Worm (Caenorhabditis elegans) whole organism, L1 larva: ENCODE data around the gene npr-43.

Source experiments
- C04F5.9 ChIP-seq: sonication (generic microtip); optimal IDR thresholded peaks from 2 replicates; lab custom pipeline; 2016; ENCODE audit warnings: missing genetic modification characterization, missing compliant biosample characterization
- C16A3.4 ChIP-seq: fragments of 150-350 bp; optimal IDR thresholded peaks from 2 replicates; lab custom pipeline; 2014; ENCODE audit warnings: missing biosample characterization, missing genetic modification characterization
- C34B4.2 ChIP-seq: sonication (generic microtip); optimal IDR thresholded peaks from 2 replicates; lab custom pipeline; 2017; ENCODE audit warnings: mild to moderate bottlenecking, missing genetic modification characterization, missing compliant biosample characterization
- F16B12.6 ChIP-seq: fragments of 150-350 bp; optimal IDR thresholded peaks from 2 replicates; lab custom pipeline; 2014; ENCODE audit warnings: missing biosample characterization, missing genetic modification characterization
- Y116A8C.19 ChIP-seq: sonication (generic microtip); optimal IDR thresholded peaks from 2 replicates; lab custom pipeline; 2016; ENCODE audit warnings: missing compliant biosample characterization, missing genetic modification characterization, borderline replicate concordance
- aha-1 ChIP-seq: fragments of 150-350 bp; optimal IDR thresholded peaks from 2 replicates; lab custom pipeline; 2014; ENCODE audit warnings: missing biosample characterization, missing genetic modification characterization
- aly-2 ChIP-seq: fragments of 150-350 bp; optimal IDR thresholded peaks from 2 replicates; lab custom pipeline; 2014; ENCODE audit warnings: missing biosample characterization, missing genetic modification characterization
- ama-1 ChIP-seq: fragments of 150-350 bp; optimal IDR thresholded peaks from 2 replicates; lab custom pipeline; 2014
- ceh-63 ChIP-seq: fragments of 200-800 bp; sonication (Bioruptor generic); optimal IDR thresholded peaks from 2 replicates; lab custom pipeline; 2018; ENCODE audit warnings: mild to moderate bottlenecking, missing genetic modification characterization, missing compliant biosample characterization
- ceh-88 ChIP-seq: fragments of 200-800 bp; sonication (Bioruptor generic); IDR thresholded peaks from 2 replicates; pipeline ENCODE4 v1.3.6; 2022; ENCODE audit warnings: missing genetic modification characterization, missing compliant biosample characterization
- ces-1 ChIP-seq: fragments of 150-350 bp; optimal IDR thresholded peaks from 2 replicates; lab custom pipeline; 2014; ENCODE audit warnings: missing biosample characterization, missing genetic modification reagents, missing genetic modification characterization
- dsc-1 ChIP-seq: sonication (generic microtip); optimal IDR thresholded peaks from 2 replicates; lab custom pipeline; 2016; ENCODE audit warnings: mild to moderate bottlenecking, missing genetic modification characterization, missing compliant biosample characterization
- efl-3 ChIP-seq: fragments of 200-800 bp; sonication (Bioruptor generic); optimal IDR thresholded peaks from 2 replicates; lab custom pipeline; 2018; ENCODE audit warnings: mild to moderate bottlenecking, missing genetic modification characterization, missing compliant biosample characterization
- egl-13 ChIP-seq: sonication (generic microtip); optimal IDR thresholded peaks from 2 replicates; lab custom pipeline; 2016; ENCODE audit warnings: missing genotype, missing genetic modification reagents, missing genetic modification characterization, missing compliant biosample characterization
- egl-27 ChIP-seq, 2 experiments: fragments of 150-350 bp in 1 of 2; sonication (generic microtip); optimal IDR thresholded peaks; 3 replicates each; lab custom pipeline; 2017 to 2018; ENCODE audit warnings: missing biosample characterization in 2 of 2, missing genetic modification characterization in 2 of 2, missing genetic modification reagents in 2 of 2
- elt-3 ChIP-seq, 6 experiments: fragments of 150-350 bp in 1 of 6; sonication (generic microtip); optimal IDR thresholded peaks; 2 replicates each; lab custom pipeline; 2017 to 2018; ENCODE audit warnings: missing biosample characterization in 6 of 6, missing genetic modification characterization in 6 of 6, inconsistent platforms in 1 of 6
- fkh-4 ChIP-seq: sonication (generic microtip); optimal IDR thresholded peaks from 2 replicates; lab custom pipeline; 2016; ENCODE audit warnings: missing compliant biosample characterization, missing genetic modification characterization, borderline replicate concordance
- fos-1 ChIP-seq: fragments of 150-350 bp; optimal IDR thresholded peaks from 2 replicates; lab custom pipeline; 2014; ENCODE audit warnings: missing biosample characterization, missing genetic modification characterization
- grh-1 ChIP-seq: fragments of 200-800 bp; sonication (Bioruptor generic); IDR thresholded peaks from 2 replicates; pipeline ENCODE4 v1.3.6; 2022; ENCODE audit warnings: missing genetic modification reagents, missing genetic modification characterization, missing compliant biosample characterization
- hpl-2 ChIP-seq: fragments of 150-350 bp; optimal IDR thresholded peaks from 2 replicates; lab custom pipeline; 2014; ENCODE audit warnings: missing biosample characterization, missing genetic modification reagents, missing genetic modification characterization
- irx-1 ChIP-seq: sonication (generic microtip); optimal IDR thresholded peaks from 2 replicates; lab custom pipeline; 2016; ENCODE audit warnings: missing genetic modification characterization, missing compliant biosample characterization
- isw-1 ChIP-seq: fragments of 200-800 bp; sonication (Bioruptor generic); IDR thresholded peaks from 2 replicates; pipeline ENCODE4 v1.3.6; 2022; ENCODE audit warnings: missing genetic modification characterization, missing compliant biosample characterization
- lin-35 ChIP-seq, 2 experiments: fragments of 150-350 bp; optimal IDR thresholded peaks; 2 replicates each; lab custom pipeline; 2014; ENCODE audit warnings: missing biosample characterization in 2 of 2, missing genetic modification characterization in 2 of 2, missing genetic modification reagents in 2 of 2
- lin-39 ChIP-seq: fragments of 150-350 bp; optimal IDR thresholded peaks from 2 replicates; lab custom pipeline; 2014; ENCODE audit warnings: missing biosample characterization, missing genetic modification reagents, missing genetic modification characterization
- lsy-2 ChIP-seq, 2 experiments: fragments of 150-350 bp; optimal IDR thresholded peaks; 2 replicates each; lab custom pipeline; 2014; ENCODE audit warnings: missing biosample characterization in 2 of 2, missing genetic modification characterization in 2 of 2
- mab-9 ChIP-seq: fragments of 200-800 bp; sonication (Bioruptor generic); IDR thresholded peaks from 2 replicates; pipeline ENCODE4 v1.3.6; 2022; ENCODE audit warnings: missing genetic modification reagents, missing genetic modification characterization, missing compliant biosample characterization
- mdl-1 ChIP-seq, 2 experiments: fragments of 150-350 bp; optimal IDR thresholded peaks; 2 replicates each; lab custom pipeline; 2014 to 2017; ENCODE audit warnings: missing biosample characterization in 2 of 2, missing genetic modification characterization in 2 of 2, inconsistent platforms in 1 of 2
- nhr-12 ChIP-seq: sonication (generic microtip); optimal IDR thresholded peaks from 2 replicates; lab custom pipeline; 2017; ENCODE audit warnings: missing biosample characterization, missing genetic modification characterization
- nhr-19 ChIP-seq: fragments of 200-800 bp; sonication (Bioruptor generic); conservative IDR thresholded peaks from 2 replicates; pipeline ENCODE4 v1.3.6; 2022; ENCODE audit warnings: missing genetic modification characterization, missing compliant biosample characterization
- nhr-28 ChIP-seq: fragments of 150-350 bp; optimal IDR thresholded peaks from 2 replicates; lab custom pipeline; 2014; ENCODE audit warnings: missing biosample characterization, missing genetic modification characterization
- nhr-71 ChIP-seq: sonication (generic microtip); optimal IDR thresholded peaks from 2 replicates; lab custom pipeline; 2016; ENCODE audit warnings: mild to moderate bottlenecking, missing genetic modification characterization, moderate library complexity, missing compliant biosample characterization
- nhr-76 ChIP-seq: sonication (generic microtip); optimal IDR thresholded peaks from 2 replicates; lab custom pipeline; 2017; ENCODE audit warnings: missing biosample characterization, missing genetic modification characterization
- nhr-77 ChIP-seq: fragments of 150-350 bp; optimal IDR thresholded peaks from 2 replicates; lab custom pipeline; 2014; ENCODE audit warnings: missing biosample characterization, missing genetic modification characterization
- nhr-85 ChIP-seq: sonication (generic microtip); peaks from one replicate; lab custom pipeline; 2016; ENCODE audit warnings: missing genetic modification characterization, inconsistent platforms, missing compliant biosample characterization
- nhr-90 ChIP-seq: sonication (generic microtip); optimal IDR thresholded peaks from 2 replicates; lab custom pipeline; 2016; ENCODE audit warnings: mild to moderate bottlenecking, missing genetic modification characterization, missing compliant biosample characterization; ENCODE audit not compliant: poor library complexity
- pax-3 ChIP-seq: fragments of 200-800 bp; sonication (Bioruptor generic); optimal IDR thresholded peaks from 2 replicates; lab custom pipeline; 2018; ENCODE audit warnings: mild to moderate bottlenecking, missing genetic modification characterization, moderate library complexity, missing compliant biosample characterization
- rnt-1 ChIP-seq: sonication (generic microtip); optimal IDR thresholded peaks from 2 replicates; lab custom pipeline; 2016; ENCODE audit warnings: mild to moderate bottlenecking, missing genetic modification characterization, moderate library complexity, missing compliant biosample characterization
- skn-1 ChIP-seq: fragments of 150-350 bp; optimal IDR thresholded peaks from 2 replicates; lab custom pipeline; 2014; ENCODE audit warnings: missing biosample characterization, missing genetic modification characterization
- snpc-4 ChIP-seq: fragments of 150-350 bp; optimal IDR thresholded peaks from 2 replicates; lab custom pipeline; 2014; ENCODE audit warnings: missing biosample characterization, missing genetic modification characterization
- snu-23 ChIP-seq: sonication (generic microtip); optimal IDR thresholded peaks from 2 replicates; lab custom pipeline; 2016; ENCODE audit warnings: missing genetic modification characterization, missing compliant biosample characterization
- sox-4 ChIP-seq: sonication (generic microtip); optimal IDR thresholded peaks from 2 replicates; lab custom pipeline; 2016; ENCODE audit warnings: missing genetic modification characterization, missing compliant biosample characterization
- tbx-2 ChIP-seq: sonication (generic microtip); optimal IDR thresholded peaks from 2 replicates; lab custom pipeline; 2016; ENCODE audit warnings: missing genetic modification characterization, missing compliant biosample characterization
- unc-130 ChIP-seq: fragments of 150-350 bp; optimal IDR thresholded peaks from 2 replicates; lab custom pipeline; 2017; ENCODE audit warnings: missing biosample characterization, missing genetic modification characterization, inconsistent platforms
- unc-30 ChIP-seq: sonication (generic microtip); optimal IDR thresholded peaks from 2 replicates; lab custom pipeline; 2017; ENCODE audit warnings: missing biosample characterization, missing genetic modification characterization
- unc-62 ChIP-seq: fragments of 150-350 bp; optimal IDR thresholded peaks from 2 replicates; lab custom pipeline; 2014; ENCODE audit warnings: missing biosample characterization, missing genetic modification reagents, missing genetic modification characterization
- zag-1 ChIP-seq: fragments of 150-350 bp; optimal IDR thresholded peaks from 2 replicates; lab custom pipeline; 2014; ENCODE audit warnings: missing biosample characterization, missing genetic modification characterization
- zip-4 ChIP-seq: fragments of 200-800 bp; sonication (Bioruptor generic); optimal IDR thresholded peaks from 2 replicates; lab custom pipeline; 2018; ENCODE audit warnings: mild to moderate bottlenecking, missing genetic modification characterization, moderate library complexity, missing compliant biosample characterization
- ztf-11 ChIP-seq, 2 experiments: sonication (generic microtip); optimal IDR thresholded peaks; 2 replicates each; lab custom pipeline; 2016 to 2017; ENCODE audit warnings: missing genetic modification characterization in 2 of 2, missing biosample characterization in 1 of 2, missing compliant biosample characterization in 1 of 2

The npr-43 gene

DNA sequence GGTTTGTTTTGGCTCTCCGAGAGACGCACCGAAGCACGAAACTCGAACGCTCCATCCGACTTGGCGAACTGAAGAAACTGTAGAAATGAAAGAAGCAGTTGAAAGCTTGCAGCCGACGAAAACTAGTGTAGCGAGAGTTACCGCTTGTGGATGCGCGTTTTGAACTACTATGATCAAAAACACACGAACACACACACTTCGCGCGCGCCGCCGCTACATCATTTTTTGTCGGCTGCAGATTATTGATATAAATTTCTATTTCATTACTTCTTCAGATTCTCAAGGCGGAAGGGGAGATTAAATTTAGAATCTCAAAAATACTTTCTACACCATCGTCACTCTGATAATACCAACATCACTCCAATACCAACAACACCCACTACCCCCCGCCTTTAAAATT is 16.9 kb downstream of the npr-43 start:
- no peak for TF ChIP-seq nhr-77 (tag; lab: Kevin White, UChicago)
- TF ChIP-seq C34B4.2 = no peak
- TF ChIP-seq pax-3 (tag; lab: Kevin White, UChicago) = no peak
- no peak for TF ChIP-seq aha-1 (tag; lab: Kevin White, UChicago)
- TF ChIP-seq efl-3 = no peak
- TF ChIP-seq lin-35 (GFP tag; optimal IDR thresholded peaks at IDR 0.05; lab: Kevin White, UChicago) = no peak
- no peak for TF ChIP-seq unc-30
- TF ChIP-seq aly-2 = no peak
- no peak for TF ChIP-seq fos-1
- TF ChIP-seq dsc-1 (tag; lab: Kevin White, UChicago) = no peak
- no peak for TF ChIP-seq egl-13 (tag; lab: Kevin White, UChicago)
- no peak for TF ChIP-seq unc-62

DNA sequence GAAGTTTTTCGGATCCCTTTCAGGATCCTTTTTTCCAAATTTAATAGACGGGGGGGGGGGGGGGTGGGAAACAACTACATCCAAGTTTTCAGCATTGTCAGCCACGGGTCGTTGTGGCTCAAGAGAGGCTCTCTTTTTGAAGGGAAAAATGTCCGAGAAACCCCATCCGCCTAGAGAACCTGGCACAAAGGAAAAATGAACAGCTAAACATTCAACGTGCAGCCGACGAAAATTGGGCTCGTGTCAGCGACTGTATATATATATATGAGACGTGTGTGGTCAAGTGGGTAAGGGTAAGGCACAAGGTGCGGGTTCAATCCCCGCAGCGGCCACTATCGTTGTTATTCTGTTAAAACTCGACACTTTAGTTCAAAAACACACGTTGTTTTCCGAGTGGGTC is 20.3 kb downstream of the npr-43 start, which contains the start of gene Y49A3A.4:
Gene Y49A3A.4, minus strand, starts transcription at position 314 of the 400 bp plus-strand sequence.
- TF ChIP-seq nhr-85 (tag; lab: Kevin White, UChicago) (peak; percentile 13), grh-1 (GFP tag; lab: Robert Waterston, UW) (0 out of 2 replicates have a peak, but pooled peaks have one; percentile 9), tbx-2 (tag; lab: Kevin White, UChicago) (no peak), sox-4 (tag; lab: Kevin White, UChicago) (no peak), mdl-1 (tag; optimal IDR thresholded peaks at IDR 0.05; lab: Kevin White, UChicago) (no peak), rnt-1 (tag; lab: Kevin White, UChicago) (peak; percentile 29), irx-1 (no peak), skn-1 (tag; lab: Kevin White, UChicago) (no peak), nhr-90 (tag; lab: Kevin White, UChicago) (peak; percentile 34), nhr-71 (tag; lab: Kevin White, UChicago) (peak; percentile 13), nhr-19 (GFP tag; lab: Robert Waterston, UW) (peak; percentile 32; the same call in 1 of the 2 replicates), snpc-4 (peak; percentile 86), mab-9 (GFP tag; lab: Robert Waterston, UW) (no peak)

DNA sequence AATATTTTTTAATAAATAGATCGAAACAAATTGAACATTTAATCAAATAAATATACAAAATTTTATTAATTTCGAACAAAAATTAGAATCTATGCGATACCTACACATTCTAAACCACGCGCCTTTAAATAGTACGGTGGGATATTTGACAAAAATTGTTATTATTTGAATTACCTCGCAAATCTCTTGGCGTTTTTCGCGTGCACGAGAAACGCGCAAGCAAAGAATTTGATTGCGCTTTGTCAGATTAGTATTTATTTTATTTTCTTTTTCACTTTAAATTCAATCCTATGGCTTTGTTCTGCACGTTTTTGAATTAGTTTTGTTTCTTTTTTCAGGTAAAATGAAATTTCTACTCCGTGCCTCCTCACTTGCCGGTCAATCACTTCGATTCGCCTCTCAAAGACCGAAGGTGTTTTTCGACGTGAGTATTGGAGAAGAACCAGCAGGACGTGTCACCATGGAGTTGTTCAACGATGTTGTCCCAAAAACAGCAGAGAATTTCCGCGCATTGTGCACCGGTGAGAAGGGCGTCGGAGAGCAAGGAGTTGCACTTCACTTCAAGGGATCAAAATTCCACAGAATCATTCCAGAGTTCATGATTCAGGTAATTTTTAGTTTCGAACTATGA is 23.0 kb downstream of the npr-43 start, which contains the start of gene cyn-1:
Gene cyn-1, plus strand, starts transcription at position 339 of the 631 bp plus-strand sequence.
- TF ChIP-seq aly-2 = peak; percentile 91
- TF ChIP-seq C04F5.9 = peak; percentile 63
- no peak for TF ChIP-seq ceh-63 (GFP tag; lab: Kevin White, UChicago)
- TF ChIP-seq nhr-90 (tag; lab: Kevin White, UChicago) = peak; percentile 88
- peak; percentile 54 for TF ChIP-seq ceh-88 (GFP tag; lab: Robert Waterston, UW)
- no peak for TF ChIP-seq nhr-12 (tag; lab: Kevin White, UChicago)
- TF ChIP-seq F16B12.6 (tag; lab: Kevin White, UChicago) = peak; percentile 58
- TF ChIP-seq nhr-77 (tag; lab: Kevin White, UChicago) = peak; percentile 71
- peak; percentile 88 for TF ChIP-seq C16A3.4
- TF ChIP-seq C34B4.2 = no peak
- peak; percentile 83 for TF ChIP-seq unc-130 (tag; lab: Kevin White, UChicago)
- TF ChIP-seq zip-4 = peak; percentile 67
- no peak for TF ChIP-seq hpl-2 (GFP tag; lab: Kevin White, UChicago)
- TF ChIP-seq nhr-28 = no peak
- TF ChIP-seq isw-1 (GFP tag; lab: Robert Waterston, UW) = peak; percentile 77
- TF ChIP-seq ces-1 (GFP tag; lab: Kevin White, UChicago) = no peak
- TF ChIP-seq ztf-11 (tag; optimal IDR thresholded peaks at IDR 0.05; lab: Kevin White, UChicago) = peak in 1 of 2 experiments; percentile 69
- peak; percentile 92 for TF ChIP-seq lsy-2 (tag; optimal IDR thresholded peaks at IDR 0.05; lab: Kevin White, UChicago)
- peak; percentile 71 for TF ChIP-seq fos-1
- peak; percentile 66 for TF ChIP-seq ama-1 (lab: Kevin White, UChicago)
- no peak for TF ChIP-seq nhr-76 (tag; lab: Kevin White, UChicago)
- TF ChIP-seq egl-27 (tag; optimal IDR thresholded peaks at IDR 0.05; lab: Kevin White, UChicago) = no peak
- peak in 2 of 6 experiments; percentile 81 to 83 for TF ChIP-seq elt-3 (tag; optimal IDR thresholded peaks at IDR 0.05; lab: Kevin White, UChicago)
- no peak for TF ChIP-seq Y116A8C.19 (tag; lab: Kevin White, UChicago)
- peak; percentile 80 for TF ChIP-seq lin-39 (tag; lab: Kevin White, UChicago)
- TF ChIP-seq fkh-4 (tag; lab: Kevin White, UChicago) = peak; percentile 27
- no peak for TF ChIP-seq zag-1 (tag; lab: Kevin White, UChicago)
- peak; percentile 91 for TF ChIP-seq snu-23 (GFP tag; lab: Kevin White, UChicago)
- TF ChIP-seq irx-1 = peak; percentile 78
- peak; percentile 93 for TF ChIP-seq nhr-71 (tag; lab: Kevin White, UChicago)
- TF ChIP-seq egl-13 (tag; lab: Kevin White, UChicago) = peak; percentile 76
- peak; percentile 89 for TF ChIP-seq rnt-1 (tag; lab: Kevin White, UChicago)
